Worm (Caenorhabditis elegans): ENCODE results near the gene cyp-25A4.

- TF ChIP-seq ama-1 (optimal IDR thresholded peaks at IDR 0.05) = no peak
- no peak for TF ChIP-seq tbx-11 (GFP tag; IDR thresholded peaks at IDR 0.05)
- TF ChIP-seq flt-1 (GFP tag; IDR thresholded peaks at IDR 0.05) = no peak
- no peak for TF ChIP-seq scrt-1 (GFP tag; IDR thresholded peaks at IDR 0.05)
- no peak for TF ChIP-seq pes-1 (GFP tag; IDR thresholded peaks at IDR 0.05)
- TF ChIP-seq hmg-4 (GFP tag; optimal IDR thresholded peaks at IDR 0.05) = no peak
- TF ChIP-seq ceh-36 (tag; optimal IDR thresholded peaks at IDR 0.05) = no peak
- TF ChIP-seq ets-7 (tag; optimal IDR thresholded peaks at IDR 0.05) = no peak
- no peak for TF ChIP-seq tra-4 (tag; optimal IDR thresholded peaks at IDR 0.05)
- TF ChIP-seq B0310.2 (tag; optimal IDR thresholded peaks at IDR 0.05) = no peak
- TF ChIP-seq F13C5.2 (tag; optimal IDR thresholded peaks at IDR 0.05) = no peak
Observed at ce11 chrIII:3834800-3835271, 17.0 kb downstream of the cyp-25A4 start, which contains the start of gene cyp-25A2.

Data from whole organism, early embryonic.